Fruit fly (Drosophila melanogaster) whole organism, adult: ENCODE results near the gene CG42764.

Experiments used
- CG11617 ChIP-seq: fragments of 200-800 bp; sonication (Bioruptor generic); optimal IDR thresholded peaks from 2 replicates; lab custom pipeline; 2017; ENCODE audit warnings: mild to moderate bottlenecking, missing biosample characterization, missing genetic modification reagents, missing genetic modification characterization
- CG12768 ChIP-seq: fragments of 200-800 bp; sonication (Bioruptor generic); optimal IDR thresholded peaks from 2 replicates; lab custom pipeline; 2017; ENCODE audit warnings: missing biosample characterization, missing genetic modification characterization, mild to moderate bottlenecking, moderate library complexity, missing genetic modification reagents
- CG14711 ChIP-seq: fragments of 200-800 bp; sonication (Bioruptor generic); optimal IDR thresholded peaks from 2 replicates; lab custom pipeline; 2018; ENCODE audit warnings: missing biosample characterization, mild to moderate bottlenecking, missing genetic modification characterization, moderate library complexity
- CG1620 ChIP-seq: fragments of 200-800 bp; sonication (Bioruptor generic); optimal IDR thresholded peaks from 2 replicates; lab custom pipeline; 2016; ENCODE audit warnings: missing biosample characterization, missing genetic modification characterization
- CG33017 ChIP-seq: fragments of 200-800 bp; sonication (Bioruptor generic); optimal IDR thresholded peaks from 2 replicates; lab custom pipeline; 2018; ENCODE audit warnings: missing biosample characterization, mild to moderate bottlenecking, missing genetic modification characterization, moderate library complexity
- CG5204 ChIP-seq: fragments of 200-800 bp; sonication (Bioruptor generic); optimal IDR thresholded peaks from 2 replicates; lab custom pipeline; 2016; ENCODE audit warnings: missing biosample characterization, missing genetic modification characterization
- CG7045 ChIP-seq: fragments of 200-800 bp; sonication (Bioruptor generic); optimal IDR thresholded peaks from 2 replicates; lab custom pipeline; 2017; ENCODE audit warnings: missing biosample characterization, mild to moderate bottlenecking, missing genetic modification characterization
- CG7101 ChIP-seq: fragments of 200-800 bp; sonication (Bioruptor generic); optimal IDR thresholded peaks from 2 replicates; lab custom pipeline; 2018; ENCODE audit warnings: missing biosample characterization, mild to moderate bottlenecking, missing genetic modification characterization, moderate library complexity
- Clk ChIP-seq: fragments of 200-800 bp; sonication (Bioruptor generic); optimal IDR thresholded peaks from 2 replicates; lab custom pipeline; 2017; ENCODE audit warnings: missing biosample characterization, missing genetic modification characterization
- Crg-1 ChIP-seq: fragments of 200-800 bp; sonication (Bioruptor generic); optimal IDR thresholded peaks from 2 replicates; lab custom pipeline; 2016; ENCODE audit warnings: missing biosample characterization, missing genetic modification characterization
- Hr96 ChIP-seq: fragments of 200-800 bp; sonication (Bioruptor generic); optimal IDR thresholded peaks from 2 replicates; lab custom pipeline; 2016; ENCODE audit warnings: missing biosample characterization, missing genetic modification characterization
- Mnt ChIP-seq: fragments of 200-800 bp; sonication (Bioruptor generic); optimal IDR thresholded peaks from 2 replicates; lab custom pipeline; 2016; ENCODE audit warnings: missing biosample characterization, mild to moderate bottlenecking, missing genetic modification characterization
- bab1 ChIP-seq: fragments of 200-800 bp; sonication (Bioruptor generic); optimal IDR thresholded peaks from 3 replicates; lab custom pipeline; 2019; ENCODE audit warnings: missing biosample characterization, mild to moderate bottlenecking, missing genetic modification characterization, moderate library complexity
- cic ChIP-seq: fragments of 200-800 bp; sonication (Bioruptor generic); optimal IDR thresholded peaks from 2 replicates; lab custom pipeline; 2017; ENCODE audit warnings: missing biosample characterization, mild to moderate bottlenecking, missing genetic modification characterization, moderate library complexity
- cnc ChIP-seq, 2 experiments: fragments of >200 bp; optimal IDR thresholded peaks; 2 replicates each; lab custom pipeline; 2017
- kay ChIP-seq: fragments of 200-800 bp; sonication (Bioruptor generic); peaks from one replicate; lab custom pipeline; 2016; ENCODE audit warnings: missing biosample characterization, missing genetic modification characterization, borderline replicate concordance
- ovo ChIP-seq: fragments of 200-800 bp; sonication (Bioruptor generic); optimal IDR thresholded peaks from 2 replicates; lab custom pipeline; 2016; ENCODE audit warnings: missing biosample characterization, missing genetic modification characterization
- pad ChIP-seq: fragments of 200-800 bp; sonication (Bioruptor generic); optimal IDR thresholded peaks from 3 replicates; lab custom pipeline; 2017; ENCODE audit warnings: missing biosample characterization, missing genetic modification characterization, mild to moderate bottlenecking, moderate library complexity, missing genetic modification reagents
- tj ChIP-seq: fragments of 200-800 bp; sonication (Bioruptor generic); optimal IDR thresholded peaks from 3 replicates; lab custom pipeline; 2017; ENCODE audit warnings: missing biosample characterization, mild to moderate bottlenecking, missing genetic modification characterization, moderate library complexity
- toe ChIP-seq: fragments of 200-800 bp; sonication (Bioruptor generic); optimal IDR thresholded peaks from 2 replicates; lab custom pipeline; 2016; ENCODE audit warnings: missing biosample characterization, missing genetic modification characterization

Gene CG42764

DNA sequence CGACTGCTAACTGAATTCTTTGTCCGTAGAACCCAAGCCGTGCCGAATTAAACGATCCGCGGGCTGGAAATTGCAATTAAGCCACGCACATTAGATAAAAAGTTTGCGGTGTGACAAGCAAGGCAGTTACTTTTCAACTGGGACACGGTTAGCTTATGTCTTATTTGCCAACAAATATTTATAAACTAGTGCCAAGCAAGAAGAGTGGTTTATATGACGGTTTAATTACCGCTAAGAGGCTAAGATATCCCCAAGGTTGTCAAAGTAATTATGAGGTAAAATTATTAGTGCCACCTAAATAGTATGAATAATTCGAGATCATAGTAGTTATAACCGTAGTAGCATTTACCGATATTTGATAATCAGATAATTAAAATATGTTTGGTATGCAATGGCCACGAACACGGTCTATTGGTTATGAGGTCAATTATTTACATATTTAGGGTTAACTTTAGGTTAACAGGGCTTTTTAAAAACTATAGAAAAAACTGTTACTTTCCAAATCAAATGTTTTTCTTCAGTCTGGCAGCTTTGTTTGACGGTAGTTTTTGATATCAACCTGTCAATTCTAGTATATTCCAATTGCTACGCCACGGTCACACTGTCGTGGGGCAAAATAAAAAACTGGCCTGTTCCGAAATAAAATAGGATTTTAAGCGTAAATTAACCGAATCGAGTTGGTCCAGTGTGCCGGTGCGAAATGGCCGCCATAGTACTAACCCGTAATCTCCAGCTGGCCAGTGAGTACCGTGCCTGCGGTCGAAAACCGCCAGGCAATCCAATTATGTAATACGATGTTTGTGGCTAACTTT is 29.1 kb upstream of the CG42764 start, which contains the start of gene ZnT77C:
ZnT77C (minus strand) TSS at position 142 of the 812 bp plus-strand sequence.
- TF ChIP-seq CG12768 (GFP tag; lab: Kevin White, UChicago): no peak
- TF ChIP-seq bab1 (GFP tag; lab: Kevin White, UChicago): peak; percentile 21
- no peak for TF ChIP-seq CG7101
- no peak for TF ChIP-seq tj (GFP tag; lab: Kevin White, UChicago)

DNA sequence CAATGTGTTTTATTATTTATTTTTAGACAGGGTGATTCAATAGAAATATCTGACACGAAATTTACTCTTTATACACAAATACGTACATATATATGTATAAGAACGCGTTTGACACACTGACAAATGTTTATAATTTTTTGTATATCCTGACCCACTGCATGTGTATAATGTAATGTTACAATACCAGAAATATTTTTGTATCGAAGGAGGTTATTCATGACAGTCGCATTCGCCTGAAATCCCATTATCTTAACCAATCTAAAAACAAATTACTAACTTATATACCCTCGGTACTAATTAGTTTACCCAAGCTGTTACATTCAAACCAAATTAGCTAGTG is 28.4 kb upstream of the CG42764 start:
- TF ChIP-seq CG12768 (GFP tag; lab: Kevin White, UChicago) (no peak), Crg-1 (GFP tag; lab: Kevin White, UChicago) (no peak), CG1620 (GFP tag; lab: Kevin White, UChicago) (no peak), Hr96 (GFP tag; lab: Kevin White, UChicago) (no peak), CG5204 (GFP tag; lab: Kevin White, UChicago) (no peak), bab1 (GFP tag; lab: Kevin White, UChicago) (no peak), kay (no peak), cic (GFP tag; lab: Kevin White, UChicago) (no peak), cnc (optimal IDR thresholded peaks at IDR 0.05; lab: Kevin White, UChicago) (no peak), CG7045 (GFP tag; lab: Kevin White, UChicago) (no peak), Clk (GFP tag; lab: Kevin White, UChicago) (no peak), CG14711 (no peak), Mnt (GFP tag; lab: Kevin White, UChicago) (no peak), ovo (GFP tag; lab: Kevin White, UChicago) (no peak), toe (no peak)

DNA sequence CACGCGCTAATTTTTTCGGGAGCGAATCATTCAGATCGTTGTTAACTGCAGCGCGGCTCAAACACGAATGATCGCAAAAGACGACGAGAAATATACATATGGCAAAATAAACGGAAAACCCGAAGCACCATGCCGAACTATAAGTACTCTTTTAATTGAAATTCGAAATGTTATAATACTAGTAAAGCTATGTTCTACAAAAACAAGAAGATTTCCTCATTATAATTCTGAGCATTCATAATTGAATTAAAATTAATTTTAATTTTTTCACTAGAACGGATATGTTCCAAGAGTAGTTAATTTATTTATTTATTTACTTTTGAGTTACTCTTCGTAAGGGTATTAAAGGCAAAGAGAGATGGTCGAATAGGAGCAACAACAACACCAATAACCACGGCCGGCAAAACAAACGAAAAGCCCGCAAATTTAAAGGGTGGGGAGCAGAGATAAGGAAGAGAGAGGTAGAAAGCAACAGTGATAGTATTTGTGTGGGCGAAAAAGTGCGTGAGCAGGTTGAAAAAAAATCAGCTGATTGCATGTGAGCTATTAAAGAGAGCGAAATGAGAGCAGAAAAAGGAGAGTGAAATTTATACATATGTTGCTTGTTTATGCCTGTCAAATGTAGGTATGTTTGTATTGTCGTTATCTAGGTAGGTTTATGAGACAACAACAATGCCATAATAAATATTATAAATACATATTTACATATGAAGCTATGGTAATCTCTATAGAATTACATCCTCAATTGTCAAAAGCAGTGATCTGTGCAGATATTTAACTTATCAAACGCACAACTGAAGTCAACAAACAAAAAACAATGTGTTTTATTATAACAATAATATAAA is 27.8 kb upstream of the CG42764 start:
- TF ChIP-seq bab1 (GFP tag; lab: Kevin White, UChicago): peak; percentile 95
- TF ChIP-seq CG12768 (GFP tag; lab: Kevin White, UChicago): peak; percentile 58
- no peak for TF ChIP-seq cnc (optimal IDR thresholded peaks at IDR 0.05; lab: Kevin White, UChicago)
- TF ChIP-seq pad (GFP tag; lab: Kevin White, UChicago): peak; percentile 2
- peak; percentile 76 for TF ChIP-seq CG33017 (tag; lab: Kevin White, UChicago)
- TF ChIP-seq Mnt (GFP tag; lab: Kevin White, UChicago): peak; percentile 10
- no peak for TF ChIP-seq kay
- TF ChIP-seq ovo (GFP tag; lab: Kevin White, UChicago): no peak
- no peak for TF ChIP-seq Crg-1 (GFP tag; lab: Kevin White, UChicago)
- no peak for TF ChIP-seq Clk (GFP tag; lab: Kevin White, UChicago)
- TF ChIP-seq CG7045 (GFP tag; lab: Kevin White, UChicago): peak; percentile 19
- peak; percentile 75 for TF ChIP-seq CG11617 (GFP tag; lab: Kevin White, UChicago)
- peak; percentile 11 for TF ChIP-seq CG1620 (GFP tag; lab: Kevin White, UChicago)
- peak; percentile 63 for TF ChIP-seq tj (GFP tag; lab: Kevin White, UChicago)
- TF ChIP-seq toe: no peak
- peak; percentile 16 for TF ChIP-seq Hr96 (GFP tag; lab: Kevin White, UChicago)
- TF ChIP-seq cic (GFP tag; lab: Kevin White, UChicago): peak; percentile 21
- peak; percentile 24 for TF ChIP-seq CG5204 (GFP tag; lab: Kevin White, UChicago)
- peak; percentile 78 for TF ChIP-seq CG14711
- peak; percentile 81 for TF ChIP-seq CG7101

DNA sequence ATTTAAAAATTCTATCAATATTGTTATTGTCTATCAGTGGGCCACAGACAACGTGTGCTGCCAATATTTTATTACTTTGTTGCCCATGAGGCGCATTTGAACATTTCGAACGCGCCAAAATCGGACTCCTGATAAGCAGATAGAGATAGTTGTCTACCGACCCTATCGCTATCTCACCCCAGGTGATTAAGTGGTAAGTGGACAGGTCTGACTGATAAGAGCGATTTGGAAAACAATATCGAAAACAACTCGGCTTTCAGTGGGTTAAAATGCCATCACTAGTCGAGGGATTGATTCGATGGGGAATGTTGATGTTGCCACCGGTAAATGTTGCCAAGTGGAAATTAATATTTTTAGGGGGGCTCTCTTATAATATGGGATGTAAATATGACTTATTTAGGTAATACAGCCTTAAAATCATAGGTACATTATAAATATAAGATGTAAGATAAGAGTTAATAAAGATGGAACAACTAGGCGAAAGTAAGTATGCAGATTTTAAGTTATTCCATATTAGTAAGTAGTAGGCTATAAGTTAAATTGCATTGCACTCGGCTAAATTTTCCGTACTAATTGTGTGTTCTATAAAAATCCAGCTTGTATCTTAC is 25.8 kb upstream of the CG42764 start, which contains the start of gene ND-39:
ND-39 (plus strand) TSS at position 558 of the 608 bp plus-strand sequence.
- TF ChIP-seq tj (GFP tag; lab: Kevin White, UChicago) (no peak), cic (GFP tag; lab: Kevin White, UChicago) (no peak), Crg-1 (GFP tag; lab: Kevin White, UChicago) (no peak), CG14711 (no peak), pad (GFP tag; lab: Kevin White, UChicago) (no peak), CG33017 (tag; lab: Kevin White, UChicago) (no peak), Clk (GFP tag; lab: Kevin White, UChicago) (no peak), CG11617 (GFP tag; lab: Kevin White, UChicago) (no peak), ovo (GFP tag; lab: Kevin White, UChicago) (no peak), CG7101 (no peak), bab1 (GFP tag; lab: Kevin White, UChicago) (no peak), CG12768 (GFP tag; lab: Kevin White, UChicago) (no peak), CG7045 (GFP tag; lab: Kevin White, UChicago) (no peak), Hr96 (GFP tag; lab: Kevin White, UChicago) (no peak)

DNA sequence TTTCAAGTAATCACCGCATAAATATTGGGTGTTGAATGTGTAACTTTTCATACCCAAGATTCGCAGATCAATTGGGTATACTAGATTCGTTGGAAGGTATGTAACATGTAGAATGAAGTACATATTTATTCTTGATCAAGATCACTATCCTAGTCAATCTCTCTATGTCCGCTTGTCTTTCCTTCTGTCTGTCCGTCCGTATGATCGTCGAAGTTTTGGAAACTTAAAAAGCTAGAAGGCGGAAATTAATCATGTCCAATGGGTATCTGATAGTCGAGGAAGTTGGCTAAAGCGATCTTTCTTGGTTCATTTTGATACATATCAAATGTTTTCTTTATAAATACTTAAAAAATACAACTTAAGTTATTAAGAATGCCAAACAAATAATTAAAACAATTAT is 21.8 kb upstream of the CG42764 start:
- TF ChIP-seq Hr96 (GFP tag; lab: Kevin White, UChicago) (no peak), cnc (optimal IDR thresholded peaks at IDR 0.05; lab: Kevin White, UChicago) (no peak), CG7101 (no peak), pad (GFP tag; lab: Kevin White, UChicago) (no peak), ovo (GFP tag; lab: Kevin White, UChicago) (no peak), cic (GFP tag; lab: Kevin White, UChicago) (no peak), Crg-1 (GFP tag; lab: Kevin White, UChicago) (no peak), toe (no peak), Mnt (GFP tag; lab: Kevin White, UChicago) (no peak), CG33017 (tag; lab: Kevin White, UChicago) (no peak)
